Worm (Caenorhabditis elegans) whole organism, mixed stage, embryonic: Measurements from ENCODE around the gene col-175.
A peak's percentile ranks its signal among the peaks of the same experiment; 100 is the strongest.

Source experiments
- M03D4.4 ChIP-seq: sonication (generic microtip); optimal IDR thresholded peaks from 2 replicates; lab custom pipeline; 2017; ENCODE audit warnings: mild to moderate bottlenecking, missing genetic modification characterization, missing compliant biosample characterization
- bed-3 ChIP-seq: fragments of 200-800 bp; sonication (Bioruptor generic); optimal IDR thresholded peaks from 3 replicates; lab custom pipeline; 2018; ENCODE audit warnings: mild to moderate bottlenecking, missing genetic modification characterization, moderate library complexity, missing compliant biosample characterization
- blmp-1 ChIP-seq: fragments of 150-350 bp; optimal IDR thresholded peaks from 2 replicates; lab custom pipeline; 2014; ENCODE audit warnings: missing biosample characterization, missing genetic modification characterization
- ceh-39 ChIP-seq: fragments of 150-350 bp; optimal IDR thresholded peaks from 2 replicates; lab custom pipeline; 2014; ENCODE audit warnings: missing biosample characterization, missing genetic modification characterization
- ceh-43 ChIP-seq: fragments of 200-800 bp; sonication (Bioruptor generic); optimal IDR thresholded peaks from 2 replicates; lab custom pipeline; 2018; ENCODE audit warnings: mild to moderate bottlenecking, missing genetic modification characterization, moderate library complexity, missing compliant biosample characterization
- ceh-83 ChIP-seq: fragments of 200-800 bp; sonication (Bioruptor generic); optimal IDR thresholded peaks from 2 replicates; lab custom pipeline; 2018; ENCODE audit warnings: mild to moderate bottlenecking, missing genetic modification characterization, missing compliant biosample characterization
- ces-1 ChIP-seq: fragments of 150-350 bp; optimal IDR thresholded peaks from 2 replicates; lab custom pipeline; 2014; ENCODE audit warnings: missing biosample characterization, missing genetic modification reagents, missing genetic modification characterization
- cnd-1 ChIP-seq: fragments of 200-800 bp; sonication (Bioruptor generic); optimal IDR thresholded peaks from 2 replicates; lab custom pipeline; 2018; ENCODE audit warnings: mild to moderate bottlenecking, missing genetic modification characterization, missing compliant biosample characterization
- elt-1 ChIP-seq: sonication (generic microtip); optimal IDR thresholded peaks from 2 replicates; lab custom pipeline; 2017; ENCODE audit warnings: missing genetic modification characterization, mild to moderate bottlenecking, missing compliant biosample characterization, antibody characterized with exemption, moderate library complexity, borderline replicate concordance; ENCODE audit not compliant: insufficient read depth
- elt-3 ChIP-seq: fragments of 150-350 bp; optimal IDR thresholded peaks from 2 replicates; lab custom pipeline; 2014; ENCODE audit warnings: missing biosample characterization, missing genetic modification characterization
- flh-1 ChIP-seq: fragments of 200-800 bp; sonication (Bioruptor generic); optimal IDR thresholded peaks from 2 replicates; lab custom pipeline; 2018; ENCODE audit warnings: mild to moderate bottlenecking, missing genetic modification characterization, moderate library complexity, missing compliant biosample characterization
- ham-2 ChIP-seq: fragments of 200-800 bp; sonication (Bioruptor generic); optimal IDR thresholded peaks from 2 replicates; lab custom pipeline; 2018; ENCODE audit warnings: mild to moderate bottlenecking, missing genetic modification characterization, missing compliant biosample characterization
- hlh-1 ChIP-seq: fragments of 150-350 bp; optimal IDR thresholded peaks from 2 replicates; lab custom pipeline; 2014; ENCODE audit warnings: missing biosample characterization, missing genetic modification reagents, missing genetic modification characterization
- lin-13 ChIP-seq: fragments of 150-350 bp; optimal IDR thresholded peaks from 2 replicates; lab custom pipeline; 2014; ENCODE audit warnings: missing biosample characterization, missing genetic modification characterization
- lin-32 ChIP-seq: fragments of 200-800 bp; sonication (Bioruptor generic); optimal IDR thresholded peaks from 2 replicates; lab custom pipeline; 2018; ENCODE audit warnings: mild to moderate bottlenecking, missing genetic modification characterization, missing compliant biosample characterization
- lsy-2 ChIP-seq: fragments of 150-350 bp; optimal IDR thresholded peaks from 2 replicates; lab custom pipeline; 2014; ENCODE audit warnings: missing biosample characterization, missing genetic modification characterization
- mab-5 ChIP-seq: fragments of 150-350 bp; optimal IDR thresholded peaks from 2 replicates; lab custom pipeline; 2014; ENCODE audit warnings: missing biosample characterization, missing genetic modification characterization
- mep-1 ChIP-seq: fragments of 150-350 bp; optimal IDR thresholded peaks from 2 replicates; lab custom pipeline; 2017; ENCODE audit warnings: missing biosample characterization, missing genetic modification reagents, missing genetic modification characterization, inconsistent platforms
- nhr-12 ChIP-seq: fragments of 150-350 bp; optimal IDR thresholded peaks from 2 replicates; lab custom pipeline; 2014; ENCODE audit warnings: missing biosample characterization, missing genetic modification characterization
- nhr-2 ChIP-seq: fragments of 150-350 bp; optimal IDR thresholded peaks from 2 replicates; lab custom pipeline; 2014; ENCODE audit warnings: missing biosample characterization, missing genetic modification characterization
- nhr-237 ChIP-seq: fragments of 150-350 bp; optimal IDR thresholded peaks from 2 replicates; lab custom pipeline; 2014; ENCODE audit warnings: missing biosample characterization, missing genetic modification characterization
- nhr-28 ChIP-seq: fragments of 150-350 bp; optimal IDR thresholded peaks from 2 replicates; lab custom pipeline; 2014; ENCODE audit warnings: missing biosample characterization, missing genetic modification characterization
- nhr-76 ChIP-seq: sonication (generic microtip); optimal IDR thresholded peaks from 2 replicates; lab custom pipeline; 2017; ENCODE audit warnings: missing biosample characterization, missing genetic modification characterization
- pha-4 ChIP-seq: fragments of 150-350 bp; optimal IDR thresholded peaks from 2 replicates; lab custom pipeline; 2018; ENCODE audit warnings: missing biosample characterization, missing genetic modification reagents, missing genetic modification characterization
- sem-2 ChIP-seq: fragments of 200-800 bp; sonication (Bioruptor generic); optimal IDR thresholded peaks from 2 replicates; lab custom pipeline; 2018; ENCODE audit warnings: mild to moderate bottlenecking, missing genetic modification characterization, missing compliant biosample characterization
- snpc-4 ChIP-seq: fragments of 150-350 bp; optimal IDR thresholded peaks from 2 replicates; lab custom pipeline; 2014; ENCODE audit warnings: missing biosample characterization, missing genetic modification characterization
- sptf-1 ChIP-seq: sonication (generic microtip); optimal IDR thresholded peaks from 2 replicates; lab custom pipeline; 2017; ENCODE audit warnings: mild to moderate bottlenecking, missing genetic modification characterization, moderate library complexity, missing compliant biosample characterization
- tbx-8 ChIP-seq: fragments of 200-800 bp; sonication (Bioruptor generic); optimal IDR thresholded peaks from 2 replicates; lab custom pipeline; 2018; ENCODE audit warnings: mild to moderate bottlenecking, missing genetic modification characterization, moderate library complexity, missing compliant biosample characterization
- unc-120 ChIP-seq: sonication (generic microtip); optimal IDR thresholded peaks from 2 replicates; lab custom pipeline; 2017; ENCODE audit warnings: missing genetic modification characterization, missing compliant biosample characterization; ENCODE audit not compliant: poor library complexity, severe bottlenecking
- unc-39 ChIP-seq: fragments of 150-350 bp; optimal IDR thresholded peaks from 2 replicates; lab custom pipeline; 2014; ENCODE audit warnings: missing biosample characterization, missing genetic modification characterization
- unc-62 ChIP-seq: fragments of 150-350 bp; optimal IDR thresholded peaks from 2 replicates; lab custom pipeline; 2014; ENCODE audit warnings: missing biosample characterization, missing genetic modification reagents, missing genetic modification characterization
- ztf-11 ChIP-seq: fragments of 150-350 bp; optimal IDR thresholded peaks from 2 replicates; lab custom pipeline; 2014; ENCODE audit warnings: missing biosample characterization, missing genetic modification characterization

Gene col-175

ce11 chrX:9268373-9268772, 34.0 kb upstream of the col-175 start:
- no peak for TF ChIP-seq ham-2 (GFP tag; lab: Kevin White, UChicago)
- TF ChIP-seq tbx-8 (GFP tag; lab: Kevin White, UChicago), result no peak
- no peak for TF ChIP-seq blmp-1 (tag; lab: Kevin White, UChicago)

- TF ChIP-seq snpc-4 (tag; lab: Kevin White, UChicago), result no peak
- no peak for TF ChIP-seq sem-2
- no peak for TF ChIP-seq ceh-43 (GFP tag; lab: Kevin White, UChicago)
- TF ChIP-seq mab-5 (tag; lab: Kevin White, UChicago), result no peak
- TF ChIP-seq ceh-39 (tag; lab: Kevin White, UChicago), result no peak
- no peak for TF ChIP-seq ces-1 (GFP tag; lab: Kevin White, UChicago)
- TF ChIP-seq flh-1 (GFP tag; lab: Kevin White, UChicago), result no peak
- TF ChIP-seq ceh-83, result no peak
- no peak for TF ChIP-seq ztf-11 (tag; lab: Kevin White, UChicago)
- no peak for TF ChIP-seq lsy-2 (tag; lab: Kevin White, UChicago)
- TF ChIP-seq M03D4.4, result no peak
- TF ChIP-seq nhr-12 (tag; lab: Kevin White, UChicago), result no peak
- TF ChIP-seq hlh-1 (tag; lab: Kevin White, UChicago), result no peak
- no peak for TF ChIP-seq lin-32 (GFP tag; lab: Kevin White, UChicago)
- no peak for TF ChIP-seq lin-13 (tag; lab: Kevin White, UChicago)
- TF ChIP-seq pha-4, result no peak
- TF ChIP-seq sptf-1 (tag; lab: Kevin White, UChicago), result no peak
- TF ChIP-seq unc-39, result no peak
- no peak for TF ChIP-seq nhr-76
Measured at ce11 chrX:9266512-9266911, 32.1 kb upstream of the col-175 start.

DNA sequence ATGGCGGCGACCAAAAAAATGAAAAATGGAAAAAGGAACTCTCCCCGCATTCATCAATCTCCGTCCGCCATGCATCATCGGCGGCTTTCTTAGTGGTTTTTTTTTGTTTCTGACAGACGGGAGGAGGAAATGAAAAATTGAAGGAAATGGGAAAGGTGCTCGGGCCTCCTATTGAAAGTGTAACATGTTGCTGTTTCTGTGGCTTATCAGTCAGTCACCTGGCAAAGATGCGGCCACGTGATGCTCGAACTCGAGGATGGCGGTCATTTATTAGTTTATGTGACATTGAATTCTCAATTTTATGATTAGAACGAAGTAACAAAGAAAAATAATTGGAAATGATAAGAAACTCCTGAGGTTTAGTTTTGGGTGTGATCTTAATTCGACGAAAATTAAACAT, 30.2 kb upstream of the col-175 start:
- TF ChIP-seq lin-32 (GFP tag; lab: Kevin White, UChicago) (no peak), unc-120 (tag; lab: Kevin White, UChicago) (peak; percentile 28), hlh-1 (tag; lab: Kevin White, UChicago) (peak; percentile 72), nhr-12 (tag; lab: Kevin White, UChicago) (no peak)

ce11 chrX:9264231-9264630, 29.8 kb upstream of the col-175 start, which contains the start of gene F18G5.6:
F18G5.6 (minus strand) TSS chrX:9264331.
- TF ChIP-seq ham-2 (GFP tag; lab: Kevin White, UChicago) (no peak), ceh-39 (tag; lab: Kevin White, UChicago) (no peak), mep-1 (tag; lab: Kevin White, UChicago) (no peak)

- no peak for TF ChIP-seq cnd-1 (tag; lab: Kevin White, UChicago)
- no peak for TF ChIP-seq ceh-39 (tag; lab: Kevin White, UChicago)
- TF ChIP-seq ztf-11 (tag; lab: Kevin White, UChicago), result no peak
- no peak for TF ChIP-seq elt-3
- TF ChIP-seq ces-1 (GFP tag; lab: Kevin White, UChicago), result no peak
- TF ChIP-seq lin-13 (tag; lab: Kevin White, UChicago), result no peak
- TF ChIP-seq mab-5 (tag; lab: Kevin White, UChicago), result no peak
- TF ChIP-seq ceh-43 (GFP tag; lab: Kevin White, UChicago), result no peak
- TF ChIP-seq M03D4.4, result no peak
- TF ChIP-seq pha-4, result no peak
- TF ChIP-seq lsy-2 (tag; lab: Kevin White, UChicago), result no peak
- TF ChIP-seq nhr-237 (tag; lab: Kevin White, UChicago), result no peak
Measured at ce11 chrX:9261626-9262189, 27.3 kb upstream of the col-175 start.

- TF ChIP-seq nhr-28 (tag; lab: Kevin White, UChicago) (no peak), elt-1 (tag; lab: Kevin White, UChicago) (no peak), ces-1 (GFP tag; lab: Kevin White, UChicago) (no peak), ztf-11 (tag; lab: Kevin White, UChicago) (no peak), lin-13 (tag; lab: Kevin White, UChicago) (no peak), bed-3 (no peak), mep-1 (tag; lab: Kevin White, UChicago) (no peak), cnd-1 (tag; lab: Kevin White, UChicago) (no peak), pha-4 (no peak), nhr-2 (tag; lab: Kevin White, UChicago) (no peak), unc-62 (GFP tag; lab: Kevin White, UChicago) (no peak), elt-3 (no peak), lsy-2 (tag; lab: Kevin White, UChicago) (no peak), M03D4.4 (no peak)
Measured at ce11 chrX:9259552-9259951, 25.1 kb upstream of the col-175 start, which contains the start of gene F18G5.1. F18G5.1 (plus strand) TSS chrX:9259852.
